Worm (Caenorhabditis elegans) whole organism, L4 larva: Measurements from ENCODE around the gene mpz-6.
A peak's percentile ranks its signal among the peaks of the same experiment; 100 is the strongest.

ENCODE experiments used
- F10B5.3 ChIP-seq: sonication (generic microtip); optimal IDR thresholded peaks from 2 replicates; lab custom pipeline; 2016; ENCODE audit warnings: mild to moderate bottlenecking, missing genetic modification characterization, missing compliant biosample characterization
- F26F4.8 ChIP-seq: fragments of 200-800 bp; sonication (Bioruptor generic); conservative IDR thresholded peaks from 2 replicates; pipeline ENCODE4 v1.3.6; 2022; ENCODE audit warnings: missing genetic modification characterization, missing compliant biosample characterization
- F49E8.2 ChIP-seq: sonication (generic microtip); optimal IDR thresholded peaks from 2 replicates; lab custom pipeline; 2016; ENCODE audit warnings: missing compliant biosample characterization, mild to moderate bottlenecking, missing genetic modification characterization, borderline replicate concordance
- R02D3.7 ChIP-seq: fragments of 150-350 bp; sonication (generic microtip); optimal IDR thresholded peaks from 3 replicates; lab custom pipeline; 2014; ENCODE audit warnings: missing biosample characterization, missing genetic modification characterization
- T20F7.1 ChIP-seq: fragments of 200-800 bp; sonication (Bioruptor generic); optimal IDR thresholded peaks from 2 replicates; lab custom pipeline; 2018; ENCODE audit warnings: mild to moderate bottlenecking, missing genetic modification characterization, missing compliant biosample characterization
- ZK546.5 ChIP-seq, 2 experiments: sonication (generic microtip); optimal IDR thresholded peaks; 2 replicates each; lab custom pipeline; 2017; ENCODE audit warnings: missing biosample characterization in 2 of 2, missing genetic modification characterization in 2 of 2
- aly-2 ChIP-seq: sonication (generic microtip); optimal IDR thresholded peaks from 2 replicates; lab custom pipeline; 2018; ENCODE audit warnings: missing biosample characterization, missing genetic modification characterization
- arid-1 ChIP-seq: fragments of 200-800 bp; sonication (Bioruptor generic); conservative IDR thresholded peaks from 2 replicates; pipeline ENCODE4 v1.3.6; 2022; ENCODE audit warnings: missing genetic modification reagents, missing genetic modification characterization, missing compliant biosample characterization
- attf-4 ChIP-seq: sonication (generic microtip); optimal IDR thresholded peaks from 3 replicates; lab custom pipeline; 2017; ENCODE audit warnings: missing biosample characterization, missing genetic modification characterization
- ceh-20 ChIP-seq: fragments of 200-800 bp; sonication (Bioruptor generic); IDR thresholded peaks from 2 replicates; pipeline ENCODE4 v1.3.6; 2022; ENCODE audit warnings: missing genetic modification reagents, missing genetic modification characterization, missing compliant biosample characterization
- ceh-32 ChIP-seq: sonication (generic microtip); optimal IDR thresholded peaks from 2 replicates; lab custom pipeline; 2016; ENCODE audit warnings: mild to moderate bottlenecking, missing genetic modification characterization, missing compliant biosample characterization; ENCODE audit not compliant: poor library complexity
- ceh-44 ChIP-seq: fragments of 200-800 bp; sonication (Bioruptor generic); IDR thresholded peaks from 2 replicates; pipeline ENCODE4 v1.3.6; 2022; ENCODE audit warnings: missing genetic modification reagents, missing genetic modification characterization, missing compliant biosample characterization
- ceh-62 ChIP-seq: sonication (generic microtip); optimal IDR thresholded peaks from 2 replicates; lab custom pipeline; 2017; ENCODE audit warnings: missing biosample characterization, missing genetic modification characterization
- ceh-82 ChIP-seq: sonication (generic microtip); optimal IDR thresholded peaks from 2 replicates; lab custom pipeline; 2017; ENCODE audit warnings: missing biosample characterization, missing genetic modification characterization
- ces-1 ChIP-seq: fragments of 150-350 bp; sonication (generic microtip); optimal IDR thresholded peaks from 4 replicates; lab custom pipeline; 2014; ENCODE audit warnings: missing biosample characterization, missing genetic modification reagents, missing genetic modification characterization
- ctbp-1 ChIP-seq: fragments of 200-800 bp; sonication (Bioruptor generic); IDR thresholded peaks from 2 replicates; pipeline ENCODE4 v1.3.6; 2022; ENCODE audit warnings: missing genetic modification reagents, missing genetic modification characterization, missing compliant biosample characterization
- daf-12 ChIP-seq: fragments of 150-350 bp; optimal IDR thresholded peaks from 2 replicates; lab custom pipeline; 2014; ENCODE audit warnings: missing biosample characterization, missing genetic modification reagents, missing genetic modification characterization
- daf-19 ChIP-seq: fragments of 200-800 bp; sonication (Bioruptor generic); conservative IDR thresholded peaks from 2 replicates; pipeline ENCODE4 v1.3.6; 2022; ENCODE audit warnings: missing genetic modification characterization, missing compliant biosample characterization
- daf-8 ChIP-seq: fragments of 200-800 bp; sonication (Bioruptor generic); IDR thresholded peaks from 2 replicates; pipeline ENCODE4 v1.3.6; 2022; ENCODE audit warnings: missing genetic modification characterization, missing compliant biosample characterization
- dmd-6 ChIP-seq: fragments of 200-800 bp; sonication (Bioruptor generic); IDR thresholded peaks from 2 replicates; pipeline ENCODE4 v1.3.6; 2022; ENCODE audit warnings: missing genetic modification reagents, missing genetic modification characterization, missing compliant biosample characterization
- dpl-1 ChIP-seq: fragments of 150-350 bp; optimal IDR thresholded peaks from 2 replicates; lab custom pipeline; 2014; ENCODE audit warnings: missing biosample characterization, missing genetic modification reagents, missing genetic modification characterization
- egl-27 ChIP-seq: sonication (generic microtip); optimal IDR thresholded peaks from 3 replicates; lab custom pipeline; 2017; ENCODE audit warnings: missing biosample characterization, missing genetic modification reagents, missing genetic modification characterization
- fos-1 ChIP-seq: fragments of 150-350 bp; optimal IDR thresholded peaks from 2 replicates; lab custom pipeline; 2014; ENCODE audit warnings: missing biosample characterization, missing genetic modification characterization
- hlh-11 ChIP-seq: fragments of 200-800 bp; sonication (Bioruptor generic); optimal IDR thresholded peaks from 2 replicates; lab custom pipeline; 2018; ENCODE audit warnings: mild to moderate bottlenecking, missing genetic modification characterization, missing compliant biosample characterization
- hlh-30 ChIP-seq: sonication (generic microtip); optimal IDR thresholded peaks from 2 replicates; lab custom pipeline; 2017; ENCODE audit warnings: antibody characterized with exemption, mild to moderate bottlenecking, missing genetic modification characterization, missing compliant biosample characterization; ENCODE audit not compliant: insufficient read depth
- jun-1 ChIP-seq: fragments of 150-350 bp; optimal IDR thresholded peaks from 2 replicates; lab custom pipeline; 2014; ENCODE audit warnings: missing biosample characterization, missing genetic modification reagents, missing genetic modification characterization
- lin-1 ChIP-seq: fragments of 200-800 bp; sonication (Bioruptor generic); IDR thresholded peaks from 2 replicates; pipeline ENCODE4 v1.3.6; 2022; ENCODE audit warnings: missing genetic modification reagents, missing genetic modification characterization, missing compliant biosample characterization
- lin-13 ChIP-seq: fragments of 150-350 bp; optimal IDR thresholded peaks from 2 replicates; lab custom pipeline; 2014; ENCODE audit warnings: missing biosample characterization, missing genetic modification reagents, missing genetic modification characterization
- lin-39 ChIP-seq: fragments of 150-350 bp; optimal IDR thresholded peaks from 2 replicates; lab custom pipeline; 2014; ENCODE audit warnings: missing biosample characterization, missing genetic modification reagents, missing genetic modification characterization
- lir-3 ChIP-seq: sonication (generic microtip); optimal IDR thresholded peaks from 2 replicates; lab custom pipeline; 2016; ENCODE audit warnings: mild to moderate bottlenecking, missing genetic modification characterization, missing compliant biosample characterization
- mdl-1 ChIP-seq, 2 experiments: fragments of 150-350 bp in 1 of 2; sonication (generic microtip) in 1 of 2; optimal IDR thresholded peaks; 2 replicates each; lab custom pipeline; 2014 to 2017; ENCODE audit warnings: missing biosample characterization in 2 of 2, missing genetic modification characterization in 2 of 2
- mdt-29 ChIP-seq: fragments of 200-800 bp; sonication (Bioruptor generic); IDR thresholded peaks from 2 replicates; pipeline ENCODE4 v1.3.6; 2022; ENCODE audit warnings: missing genetic modification reagents, missing genetic modification characterization, missing compliant biosample characterization
- nhr-10 ChIP-seq: fragments of 150-350 bp; optimal IDR thresholded peaks from 2 replicates; lab custom pipeline; 2014; ENCODE audit warnings: missing biosample characterization, missing genetic modification characterization
- nhr-102 ChIP-seq: sonication (generic microtip); optimal IDR thresholded peaks from 2 replicates; lab custom pipeline; 2016; ENCODE audit warnings: mild to moderate bottlenecking, missing genetic modification characterization, moderate library complexity, missing compliant biosample characterization
- nhr-25 ChIP-seq: sonication (generic microtip); optimal IDR thresholded peaks from 2 replicates; lab custom pipeline; 2017; ENCODE audit warnings: missing genetic modification characterization, mild to moderate bottlenecking, missing compliant biosample characterization, antibody characterized with exemption, moderate library complexity, borderline replicate concordance; ENCODE audit not compliant: insufficient read depth
- nhr-42 ChIP-seq: fragments of 200-800 bp; sonication (Bioruptor generic); IDR thresholded peaks from 2 replicates; pipeline ENCODE4 v1.3.6; 2022; ENCODE audit warnings: missing genetic modification characterization, missing compliant biosample characterization
- nhr-6 ChIP-seq: fragments of 150-350 bp; optimal IDR thresholded peaks from 2 replicates; lab custom pipeline; 2014; ENCODE audit warnings: missing biosample characterization, missing genetic modification characterization
- nhr-76 ChIP-seq: fragments of 150-350 bp; optimal IDR thresholded peaks from 2 replicates; lab custom pipeline; 2014; ENCODE audit warnings: missing biosample characterization, missing genetic modification characterization
- nhr-77 ChIP-seq: fragments of 150-350 bp; optimal IDR thresholded peaks from 2 replicates; lab custom pipeline; 2014; ENCODE audit warnings: missing biosample characterization, missing genetic modification characterization
- saeg-2 ChIP-seq: fragments of 200-800 bp; sonication (Bioruptor generic); IDR thresholded peaks from 2 replicates; pipeline ENCODE4 v1.3.6; 2022; ENCODE audit warnings: missing genetic modification reagents, missing genetic modification characterization, missing compliant biosample characterization
- snpc-1.2 ChIP-seq: fragments of 200-800 bp; sonication (Bioruptor generic); IDR thresholded peaks from 2 replicates; pipeline ENCODE4 v1.3.6; 2022; ENCODE audit warnings: missing genetic modification reagents, missing genetic modification characterization, missing compliant biosample characterization
- spr-1 ChIP-seq: sonication (generic microtip); optimal IDR thresholded peaks from 2 replicates; lab custom pipeline; 2016; ENCODE audit warnings: mild to moderate bottlenecking, missing genetic modification characterization, missing compliant biosample characterization
- tag-97 ChIP-seq: fragments of 200-800 bp; sonication (Bioruptor generic); IDR thresholded peaks from 2 replicates; pipeline ENCODE4 v1.3.6; 2022; ENCODE audit warnings: missing genetic modification characterization, missing compliant biosample characterization
- tra-1 ChIP-seq: fragments of 200-800 bp; sonication (Bioruptor generic); IDR thresholded peaks from 2 replicates; pipeline ENCODE4 v1.3.6; 2022; ENCODE audit warnings: missing genetic modification reagents, missing genetic modification characterization, missing compliant biosample characterization
- unc-130 ChIP-seq: sonication (generic microtip); optimal IDR thresholded peaks from 2 replicates; lab custom pipeline; 2016; ENCODE audit warnings: missing genetic modification reagents, missing genetic modification characterization, missing compliant biosample characterization
- unc-39 ChIP-seq: sonication (generic microtip); optimal IDR thresholded peaks from 2 replicates; lab custom pipeline; 2017; ENCODE audit warnings: missing biosample characterization, missing genetic modification characterization
- unc-62 ChIP-seq, 3 experiments: fragments of 150-350 bp in 1 of 3; sonication (generic microtip); optimal IDR thresholded peaks in 2 of 3; peaks in 1 of 3; 1 replicate in 1 of 3; 2 replicates in 2 of 3; lab custom pipeline; 2014 to 2017; ENCODE audit warnings: missing biosample characterization in 3 of 3, missing genetic modification characterization in 3 of 3, missing genetic modification reagents in 3 of 3, missing genotype in 1 of 3
- vab-7 ChIP-seq: fragments of 200-800 bp; sonication (Bioruptor generic); IDR thresholded peaks from 2 replicates; pipeline ENCODE4 v1.3.6; 2022; ENCODE audit warnings: missing genetic modification reagents, missing genetic modification characterization, missing compliant biosample characterization
- zfp-2 ChIP-seq: sonication (generic microtip); optimal IDR thresholded peaks from 2 replicates; lab custom pipeline; 2016; ENCODE audit warnings: mild to moderate bottlenecking, missing genetic modification characterization, missing compliant biosample characterization
- zfp-3 ChIP-seq: fragments of 200-800 bp; sonication (Bioruptor generic); conservative IDR thresholded peaks from 2 replicates; pipeline ENCODE4 v1.3.6; 2022; ENCODE audit warnings: missing genetic modification reagents, missing genetic modification characterization, missing compliant biosample characterization

Gene mpz-6

DNA sequence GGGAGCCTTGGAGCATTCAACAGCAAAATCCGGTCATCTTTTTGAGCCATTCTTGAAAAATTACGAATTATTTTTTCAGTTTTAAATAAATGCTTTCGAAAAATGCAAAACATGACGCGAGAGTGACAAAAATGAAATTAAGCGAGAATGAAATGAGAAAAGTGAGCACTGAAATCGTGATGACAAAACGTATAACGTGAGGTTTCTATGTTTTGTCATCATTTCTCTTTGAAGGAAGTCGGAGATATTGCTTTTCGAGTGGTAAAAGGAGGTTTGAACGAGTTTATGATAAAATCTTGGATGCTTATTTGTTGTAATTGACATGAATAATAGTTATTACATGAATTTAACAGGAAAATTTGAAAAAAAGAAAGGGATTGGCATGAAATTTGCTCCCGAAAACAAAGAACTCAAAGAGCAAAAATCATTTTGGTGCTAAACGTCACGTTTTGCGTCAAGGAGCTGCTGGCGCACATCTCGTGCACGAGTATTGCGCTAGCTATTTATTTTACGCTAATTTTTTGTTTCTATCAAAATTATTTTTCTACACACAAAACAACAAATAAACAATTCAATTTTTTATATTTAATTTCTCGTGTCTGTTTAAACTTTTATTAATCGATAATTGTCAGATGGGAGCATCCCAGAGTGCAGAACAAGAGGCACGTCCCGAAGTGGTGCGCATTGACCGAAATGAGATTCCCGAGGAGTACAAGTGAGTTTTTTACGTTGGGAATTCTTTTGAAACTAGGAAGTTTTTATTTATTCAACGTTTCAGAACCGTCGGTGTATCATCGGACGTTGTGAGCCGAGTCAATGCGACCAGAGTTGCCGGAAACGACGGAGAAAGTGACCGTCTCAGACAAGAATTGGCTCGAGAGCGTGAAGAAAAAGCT, 9.7 kb upstream of the mpz-6 start, which contains the start of the genes gss-1 and chch-3 (continued):
- TF ChIP-seq snpc-1.2 (GFP tag; lab: Robert Waterston, UW): no peak
- TF ChIP-seq nhr-6 (tag; lab: Kevin White, UChicago): peak; percentile 35
- TF ChIP-seq spr-1 (tag; lab: Kevin White, UChicago): no peak
- no peak for TF ChIP-seq F49E8.2 (tag; lab: Kevin White, UChicago)
- peak in 1 of 2 experiments; percentile 81 for TF ChIP-seq unc-62 (GFP tag; optimal IDR thresholded peaks at IDR 0.05 in 1 of 2; lab: Kevin White, UChicago)
- TF ChIP-seq unc-62 (tag; optimal IDR thresholded peaks at IDR 0.05; lab: Kevin White, UChicago): no peak
- no peak for TF ChIP-seq attf-4 (tag; lab: Kevin White, UChicago)
- no peak for TF ChIP-seq fos-1
- TF ChIP-seq unc-39: no peak
- TF ChIP-seq ctbp-1 (GFP tag; lab: Robert Waterston, UW): no peak
- no peak for TF ChIP-seq daf-19
- no peak for TF ChIP-seq mdl-1 (tag; optimal IDR thresholded peaks at IDR 0.05; lab: Kevin White, UChicago)
- TF ChIP-seq lir-3: no peak
- TF ChIP-seq ceh-82: no peak
- TF ChIP-seq nhr-102: peak; percentile 35
- no peak for TF ChIP-seq nhr-10
- no peak for TF ChIP-seq tra-1 (GFP tag; lab: Robert Waterston, UW)
- TF ChIP-seq saeg-2 (GFP tag; lab: Robert Waterston, UW): no peak
- no peak for TF ChIP-seq ces-1 (GFP tag; lab: Kevin White, UChicago)
- TF ChIP-seq tag-97 (GFP tag; lab: Robert Waterston, UW): no peak
- peak; percentile 53 for TF ChIP-seq hlh-30 (tag; lab: Kevin White, UChicago)
- TF ChIP-seq nhr-77 (tag; lab: Kevin White, UChicago): peak; percentile 64
- TF ChIP-seq ceh-44 (GFP tag; lab: Robert Waterston, UW): no peak
- TF ChIP-seq unc-130: no peak
- TF ChIP-seq ceh-62 (tag; lab: Kevin White, UChicago): no peak
- no peak for TF ChIP-seq vab-7 (GFP tag; lab: Robert Waterston, UW)
- no peak for TF ChIP-seq ZK546.5 (tag; optimal IDR thresholded peaks at IDR 0.05; lab: Kevin White, UChicago)
- TF ChIP-seq daf-8 (GFP tag; lab: Robert Waterston, UW): no peak
- no peak for TF ChIP-seq zfp-3 (GFP tag; lab: Robert Waterston, UW)
- no peak for TF ChIP-seq daf-12 (tag; lab: Kevin White, UChicago)
- TF ChIP-seq lin-1 (GFP tag; lab: Robert Waterston, UW): no peak
- TF ChIP-seq lin-13 (GFP tag; lab: Kevin White, UChicago): no peak
- TF ChIP-seq T20F7.1 (GFP tag; lab: Kevin White, UChicago): peak; percentile 71
- TF ChIP-seq nhr-25 (tag; lab: Kevin White, UChicago): no peak
- no peak for TF ChIP-seq ceh-32 (tag; lab: Kevin White, UChicago)
- no peak for TF ChIP-seq F10B5.3
- no peak for TF ChIP-seq egl-27
- TF ChIP-seq dpl-1 (GFP tag; lab: Kevin White, UChicago): peak; percentile 65
- TF ChIP-seq mdt-29: no peak
- TF ChIP-seq zfp-2 (tag; lab: Kevin White, UChicago): no peak
- TF ChIP-seq lin-39 (tag; lab: Kevin White, UChicago): no peak
- TF ChIP-seq nhr-76 (tag; lab: Kevin White, UChicago): no peak
- TF ChIP-seq arid-1: no peak
- TF ChIP-seq hlh-11 (tag; lab: Kevin White, UChicago): peak; percentile 55
- no peak for TF ChIP-seq R02D3.7 (tag; lab: Kevin White, UChicago)
- no peak for TF ChIP-seq jun-1 (tag; lab: Kevin White, UChicago)
- TF ChIP-seq nhr-42: no peak
- no peak for TF ChIP-seq ceh-20 (GFP tag; lab: Robert Waterston, UW)
- no peak for TF ChIP-seq F26F4.8 (GFP tag; lab: Robert Waterston, UW)
- no peak for TF ChIP-seq aly-2 (tag; lab: Kevin White, UChicago)
- TF ChIP-seq dmd-6 (GFP tag; lab: Robert Waterston, UW): peak; percentile 61
